Worm (Caenorhabditis elegans): ENCODE data around the gene grl-20.

The grl-20 gene

ce11 chrIV:2149247-2149756 lies 20.6 kb upstream of the grl-20 start, which contains the start of gene C54E4.5:
C54E4.5 (minus strand) TSS chrIV:2149297.
- TF ChIP-seq ceh-16 (tag; optimal IDR thresholded peaks at IDR 0.05) (peak; percentile 3), egl-27 (tag; optimal IDR thresholded peaks at IDR 0.05) (peak; percentile 54), C34F6.9 (tag; optimal IDR thresholded peaks at IDR 0.05) (no peak), mdl-1 (tag; optimal IDR thresholded peaks at IDR 0.05) (no peak), nhr-11 (tag; optimal IDR thresholded peaks at IDR 0.05) (no peak), nhr-77 (tag; optimal IDR thresholded peaks at IDR 0.05) (no peak), gmeb-1 (tag; optimal IDR thresholded peaks at IDR 0.05) (peak; percentile 38), unc-62 (GFP tag; optimal IDR thresholded peaks at IDR 0.05) (no peak), crh-2 (tag; optimal IDR thresholded peaks at IDR 0.05) (peak; percentile 6), nhr-237 (tag; optimal IDR thresholded peaks at IDR 0.05) (no peak), sma-3 (GFP tag; optimal IDR thresholded peaks at IDR 0.05) (peak; percentile 52), lin-39 (tag; optimal IDR thresholded peaks at IDR 0.05) (no peak), lin-11 (tag; optimal IDR thresholded peaks at IDR 0.05) (no peak), mbf-1 (tag; optimal IDR thresholded peaks at IDR 0.05) (no peak), nhr-12 (tag; optimal IDR thresholded peaks at IDR 0.05) (no peak), nhr-23 (tag; optimal IDR thresholded peaks at IDR 0.05) (no peak), aly-2 (tag; optimal IDR thresholded peaks at IDR 0.05) (no peak), ztf-11 (tag; optimal IDR thresholded peaks at IDR 0.05) (no peak), elt-3 (tag; optimal IDR thresholded peaks at IDR 0.05) (no peak), elt-1 (tag; optimal IDR thresholded peaks at IDR 0.05) (no peak), nhr-25 (tag; optimal IDR thresholded peaks at IDR 0.05) (peak; percentile 70), Y55F3AM.14 (GFP tag; optimal IDR thresholded peaks at IDR 0.05) (no peak), sma-9 (GFP tag; optimal IDR thresholded peaks at IDR 0.05) (peak; percentile 80), sma-9 (tag; optimal IDR thresholded peaks at IDR 0.05) (no peak), unc-55 (GFP tag; optimal IDR thresholded peaks at IDR 0.05) (no peak), nhr-6 (tag; optimal IDR thresholded peaks at IDR 0.05) (no peak), alr-1 (tag; optimal IDR thresholded peaks at IDR 0.05) (no peak), dmd-4 (tag; optimal IDR thresholded peaks at IDR 0.05) (no peak), ZK546.5 (tag; optimal IDR thresholded peaks at IDR 0.05) (no peak), mab-5 (tag; optimal IDR thresholded peaks at IDR 0.05) (no peak), sem-4 (tag; optimal IDR thresholded peaks at IDR 0.05) (no peak), ama-1 (optimal IDR thresholded peaks at IDR 0.05) (no peak), skn-1 (tag; optimal IDR thresholded peaks at IDR 0.05) (no peak), R02D3.7 (tag; optimal IDR thresholded peaks at IDR 0.05) (no peak), peb-1 (tag; optimal IDR thresholded peaks at IDR 0.05) (no peak), ceh-82 (tag; optimal IDR thresholded peaks at IDR 0.05) (no peak), unc-39 (tag; optimal IDR thresholded peaks at IDR 0.05) (no peak), zag-1 (tag; optimal IDR thresholded peaks at IDR 0.05) (no peak), nhr-10 (tag; optimal IDR thresholded peaks at IDR 0.05) (no peak), nhr-129 (tag; optimal IDR thresholded peaks at IDR 0.05) (no peak), F13H6.1 (tag; optimal IDR thresholded peaks at IDR 0.05) (no peak), snpc-4 (tag; optimal IDR thresholded peaks at IDR 0.05) (no peak), lin-13 (GFP tag; optimal IDR thresholded peaks at IDR 0.05) (no peak), ztf-1 (GFP tag; conservative IDR thresholded peaks at IDR 0.05) (no peak), fos-1 (tag; optimal IDR thresholded peaks at IDR 0.05) (no peak), ztf-4 (tag; optimal IDR thresholded peaks at IDR 0.05) (no peak), blmp-1 (tag; optimal IDR thresholded peaks at IDR 0.05; ENCODE audit: insufficient read depth) (peak; percentile 44), lsy-2 (tag; optimal IDR thresholded peaks at IDR 0.05) (no peak), nhr-21 (tag; optimal IDR thresholded peaks at IDR 0.05) (peak; percentile 53)

Measured in whole organism, L2 larva.